Fruit fly (Drosophila melanogaster) whole organism, embryonic: Measurements from ENCODE around the gene Epp.

Experiments
- Abd-B ChIP-seq: fragments of 200-800 bp; sonication (Bioruptor generic); optimal IDR thresholded peaks from 2 replicates; lab custom pipeline; 2018; ENCODE audit warnings: missing biosample characterization, mild to moderate bottlenecking, missing genetic modification characterization, moderate library complexity
- Asciz ChIP-seq: fragments of 200-800 bp; sonication (Bioruptor generic); optimal IDR thresholded peaks from 2 replicates; lab custom pipeline; 2017; ENCODE audit warnings: missing biosample characterization, mild to moderate bottlenecking, missing genetic modification characterization, missing genetic modification reagents
- BEAF-32 ChIP-seq: fragments of 200-800 bp; sonication (Bioruptor generic); optimal IDR thresholded peaks from 3 replicates; lab custom pipeline; 2017; ENCODE audit warnings: missing biosample characterization, missing genetic modification characterization, mild to moderate bottlenecking, moderate library complexity, missing genetic modification reagents
- CG10267 ChIP-seq: fragments of 200-800 bp; sonication (Bioruptor generic); optimal IDR thresholded peaks from 2 replicates; lab custom pipeline; 2018; ENCODE audit warnings: missing biosample characterization, mild to moderate bottlenecking, missing genetic modification characterization, moderate library complexity
- CG11560 ChIP-seq: fragments of 200-800 bp; sonication (Bioruptor generic); IDR thresholded peaks from 3 replicates; pipeline ENCODE4 v1.3.6; 2022; ENCODE audit warnings: missing biosample characterization, missing genetic modification characterization
- CG12659 ChIP-seq: fragments of 200-800 bp; sonication (Bioruptor generic); optimal IDR thresholded peaks from 3 replicates; lab custom pipeline; 2017; ENCODE audit warnings: mild to moderate bottlenecking, missing biosample characterization, missing genetic modification reagents, missing genetic modification characterization
- CG15479 ChIP-seq: fragments of 200-800 bp; sonication (Bioruptor generic); optimal IDR thresholded peaks from 3 replicates; lab custom pipeline; 2019; ENCODE audit warnings: missing biosample characterization, mild to moderate bottlenecking, missing genetic modification characterization, moderate library complexity
- CG1603 ChIP-seq: fragments of 200-800 bp; sonication (Bioruptor generic); optimal IDR thresholded peaks from 2 replicates; lab custom pipeline; 2019; ENCODE audit warnings: missing biosample characterization, mild to moderate bottlenecking, missing genetic modification characterization, moderate library complexity
- CG3281 ChIP-seq: fragments of 200-800 bp; sonication (Bioruptor generic); optimal IDR thresholded peaks from 3 replicates; lab custom pipeline; 2017; ENCODE audit warnings: missing biosample characterization, mild to moderate bottlenecking, missing genetic modification characterization
- CG4617 ChIP-seq: fragments of 200-800 bp; sonication (Bioruptor generic); optimal IDR thresholded peaks from 3 replicates; lab custom pipeline; 2016; ENCODE audit warnings: missing biosample characterization, missing genetic modification characterization, borderline replicate concordance
- CG5180 ChIP-seq: fragments of 200-800 bp; sonication (Bioruptor generic); optimal IDR thresholded peaks from 3 replicates; lab custom pipeline; 2017; ENCODE audit warnings: missing biosample characterization, missing genetic modification characterization, mild to moderate bottlenecking, moderate library complexity, missing genetic modification reagents
- CG6254 ChIP-seq: fragments of 200-800 bp; sonication (Bioruptor generic); optimal IDR thresholded peaks from 3 replicates; lab custom pipeline; 2017; ENCODE audit warnings: mild to moderate bottlenecking, missing biosample characterization, missing genetic modification reagents, missing genetic modification characterization
- CG6765 ChIP-seq: fragments of 200-800 bp; sonication (Bioruptor generic); optimal IDR thresholded peaks from 3 replicates; lab custom pipeline; 2017; ENCODE audit warnings: missing biosample characterization, mild to moderate bottlenecking, missing genetic modification characterization
- CG7271 ChIP-seq: fragments of 200-800 bp; sonication (Bioruptor generic); optimal IDR thresholded peaks from 2 replicates; lab custom pipeline; 2018; ENCODE audit warnings: missing biosample characterization, mild to moderate bottlenecking, missing genetic modification characterization, moderate library complexity
- CG7556 ChIP-seq: fragments of 200-800 bp; sonication (Bioruptor generic); optimal IDR thresholded peaks from 2 replicates; lab custom pipeline; 2017; ENCODE audit warnings: missing biosample characterization, mild to moderate bottlenecking, missing genetic modification characterization
- CG9797 ChIP-seq: fragments of 200-800 bp; sonication (Bioruptor generic); optimal IDR thresholded peaks from 3 replicates; lab custom pipeline; 2018; ENCODE audit warnings: missing biosample characterization, mild to moderate bottlenecking, missing genetic modification characterization
- CTCF ChIP-seq: fragments of 200-800 bp; sonication (Bioruptor generic); optimal IDR thresholded peaks from 2 replicates; lab custom pipeline; 2017; ENCODE audit warnings: missing biosample characterization, mild to moderate bottlenecking, missing genetic modification characterization, moderate library complexity
- CkIIα-i1 ChIP-seq: fragments of 200-800 bp; sonication (Bioruptor generic); IDR thresholded peaks from 2 replicates; pipeline ENCODE4 v1.3.6; 2022; ENCODE audit warnings: missing biosample characterization, missing genetic modification characterization
- CoRest ChIP-seq: fragments of 200-800 bp; sonication (Bioruptor generic); optimal IDR thresholded peaks from 3 replicates; lab custom pipeline; 2018; ENCODE audit warnings: missing biosample characterization, mild to moderate bottlenecking, missing genetic modification characterization, moderate library complexity
- Dbx ChIP-seq: fragments of 200-800 bp; sonication (Bioruptor generic); IDR thresholded peaks from 3 replicates; pipeline ENCODE4 v1.3.6; 2022; ENCODE audit warnings: missing biosample characterization, missing genetic modification characterization
- Dek ChIP-seq: fragments of 200-800 bp; sonication (Bioruptor generic); optimal IDR thresholded peaks from 3 replicates; lab custom pipeline; 2019; ENCODE audit warnings: missing biosample characterization, mild to moderate bottlenecking, missing genetic modification characterization, moderate library complexity
- Dp ChIP-seq: fragments of 200-800 bp; sonication (Bioruptor generic); optimal IDR thresholded peaks from 2 replicates; lab custom pipeline; 2018; ENCODE audit warnings: missing biosample characterization, mild to moderate bottlenecking, missing genetic modification characterization, moderate library complexity
- E2f2 ChIP-seq: fragments of 200-800 bp; sonication (Bioruptor generic); IDR thresholded peaks from 2 replicates; pipeline ENCODE4 v1.3.6; 2022; ENCODE audit warnings: missing biosample characterization, missing genetic modification characterization
- ERR ChIP-seq: fragments of 200-800 bp; sonication (Bioruptor generic); optimal IDR thresholded peaks from 2 replicates; lab custom pipeline; 2016; ENCODE audit warnings: missing biosample characterization, missing genetic modification characterization
- Ets97D ChIP-seq: fragments of 200-800 bp; sonication (Bioruptor generic); optimal IDR thresholded peaks from 3 replicates; lab custom pipeline; 2016; ENCODE audit warnings: missing biosample characterization, missing genetic modification characterization
- Gug ChIP-seq: fragments of 200-800 bp; sonication (Bioruptor generic); IDR thresholded peaks from 4 replicates; pipeline ENCODE4 v1.3.6; 2022; ENCODE audit warnings: missing biosample characterization, missing genetic modification characterization
- Lpt ChIP-seq: fragments of >200 bp; optimal IDR thresholded peaks from 2 replicates; lab custom pipeline; 2018; ENCODE audit warnings: missing biosample characterization, missing genetic modification characterization
- MBD-R2 ChIP-seq: fragments of 200-800 bp; sonication (Bioruptor generic); IDR thresholded peaks from 2 replicates; pipeline ENCODE4 v1.3.6; 2022; ENCODE audit warnings: missing biosample characterization, missing genetic modification characterization
- MESR4 ChIP-seq: fragments of 200-800 bp; sonication (Bioruptor generic); optimal IDR thresholded peaks from 2 replicates; lab custom pipeline; 2018; ENCODE audit warnings: missing biosample characterization, mild to moderate bottlenecking, missing genetic modification characterization, moderate library complexity
- Mad ChIP-seq: fragments of 200-800 bp; sonication (Bioruptor generic); optimal IDR thresholded peaks from 2 replicates; lab custom pipeline; 2016; ENCODE audit warnings: missing biosample characterization, missing genetic modification characterization
- Med ChIP-seq: fragments of 200-800 bp; sonication (Bioruptor generic); peaks from one replicate; lab custom pipeline; 2016; ENCODE audit warnings: missing biosample characterization, missing genetic modification characterization, mild to moderate bottlenecking, inconsistent platforms, moderate library complexity
- Pdp1 ChIP-seq, 2 experiments: fragments of 200-800 bp; sonication (Bioruptor generic); optimal IDR thresholded peaks; 3 replicates each; lab custom pipeline; 2016; ENCODE audit warnings: missing biosample characterization in 2 of 2, missing genetic modification characterization in 2 of 2, mild to moderate bottlenecking in 1 of 2, moderate library complexity in 1 of 2
- Sry-δ ChIP-seq: fragments of 200-800 bp; sonication (Bioruptor generic); optimal IDR thresholded peaks from 2 replicates; lab custom pipeline; 2016; ENCODE audit warnings: missing biosample characterization, missing genetic modification characterization
- ara ChIP-seq: fragments of 200-800 bp; sonication (Bioruptor generic); IDR thresholded peaks from 2 replicates; pipeline ENCODE4 v1.3.6; 2022; ENCODE audit warnings: missing biosample characterization, missing genetic modification characterization
- chm ChIP-seq: fragments of 200-800 bp; sonication (Bioruptor generic); IDR thresholded peaks from 2 replicates; pipeline ENCODE4 v1.3.6; 2022; ENCODE audit warnings: missing biosample characterization, missing genetic modification characterization
- crp ChIP-seq, 2 experiments: fragments of 200-800 bp; sonication (Bioruptor generic); optimal IDR thresholded peaks; 2 replicates in 1 of 2; 3 replicates in 1 of 2; lab custom pipeline; 2017; ENCODE audit warnings: missing biosample characterization in 2 of 2, missing genetic modification characterization in 2 of 2, mild to moderate bottlenecking in 1 of 2, moderate library complexity in 1 of 2
- da ChIP-seq: fragments of 200-800 bp; sonication (Bioruptor generic); optimal IDR thresholded peaks from 2 replicates; lab custom pipeline; 2016; ENCODE audit warnings: missing biosample characterization, missing genetic modification characterization
- danr ChIP-seq: fragments of 200-800 bp; sonication (Bioruptor generic); IDR thresholded peaks from 2 replicates; pipeline ENCODE4 v1.3.6; 2022; ENCODE audit warnings: missing biosample characterization, missing genetic modification characterization
- ems ChIP-seq: fragments of 200-800 bp; sonication (Bioruptor generic); optimal IDR thresholded peaks from 3 replicates; lab custom pipeline; 2016; ENCODE audit warnings: missing biosample characterization, missing genetic modification characterization
- hb ChIP-seq: fragments of 200-800 bp; sonication (Bioruptor generic); IDR thresholded peaks from 3 replicates; pipeline ENCODE4 v1.3.6; 2022; ENCODE audit warnings: missing biosample characterization, missing genetic modification characterization; ENCODE audit not compliant: partially characterized antibody
- ken ChIP-seq: fragments of 200-800 bp; sonication (Bioruptor generic); IDR thresholded peaks from 3 replicates; pipeline ENCODE4 v1.3.6; 2022; ENCODE audit warnings: missing biosample characterization, missing genetic modification characterization
- phol ChIP-seq: fragments of 200-800 bp; sonication (Bioruptor generic); optimal IDR thresholded peaks from 3 replicates; lab custom pipeline; 2018; ENCODE audit warnings: missing biosample characterization, mild to moderate bottlenecking, missing genetic modification characterization, moderate library complexity
- row ChIP-seq: fragments of 200-800 bp; sonication (Bioruptor generic); IDR thresholded peaks from 3 replicates; pipeline ENCODE4 v1.3.6; 2022; ENCODE audit warnings: missing biosample characterization, missing genetic modification characterization
- salm ChIP-seq: fragments of 200-800 bp; sonication (Bioruptor generic); optimal IDR thresholded peaks from 2 replicates; lab custom pipeline; 2018; ENCODE audit warnings: missing biosample characterization, mild to moderate bottlenecking, missing genetic modification characterization
- scrt ChIP-seq: fragments of 200-800 bp; sonication (Bioruptor generic); optimal IDR thresholded peaks from 2 replicates; lab custom pipeline; 2018; ENCODE audit warnings: missing biosample characterization, mild to moderate bottlenecking, missing genetic modification characterization, moderate library complexity
- sd ChIP-seq: fragments of 200-800 bp; sonication (Bioruptor generic); optimal IDR thresholded peaks from 3 replicates; lab custom pipeline; 2018; ENCODE audit warnings: missing biosample characterization, mild to moderate bottlenecking, missing genetic modification characterization, moderate library complexity
- sim ChIP-seq: fragments of 200-800 bp; sonication (Bioruptor generic); IDR thresholded peaks from 2 replicates; pipeline ENCODE4 v1.3.6; 2022; ENCODE audit warnings: missing biosample characterization, missing genetic modification characterization
- sr ChIP-seq: fragments of 200-800 bp; sonication (Bioruptor generic); IDR thresholded peaks from 3 replicates; pipeline ENCODE4 v1.3.6; 2022; ENCODE audit warnings: missing biosample characterization, missing genetic modification characterization
- tio ChIP-seq: fragments of 200-800 bp; sonication (Bioruptor generic); optimal IDR thresholded peaks from 2 replicates; lab custom pipeline; 2017; ENCODE audit warnings: missing biosample characterization, missing genetic modification characterization, inconsistent platforms
- ttk ChIP-seq: fragments of 200-800 bp; sonication (Bioruptor generic); IDR thresholded peaks from 2 replicates; pipeline ENCODE4 v2.1.2; 2022; ENCODE audit warnings: missing biosample characterization, missing genetic modification characterization
- unpg ChIP-seq: fragments of 200-800 bp; sonication (Bioruptor generic); optimal IDR thresholded peaks from 3 replicates; lab custom pipeline; 2018; ENCODE audit warnings: missing biosample characterization, mild to moderate bottlenecking, missing genetic modification characterization, moderate library complexity
- zfh2 ChIP-seq: fragments of 200-800 bp; sonication (Bioruptor generic); optimal IDR thresholded peaks from 2 replicates; lab custom pipeline; 2016; ENCODE audit warnings: missing biosample characterization, missing genetic modification characterization

Gene Epp

DNA sequence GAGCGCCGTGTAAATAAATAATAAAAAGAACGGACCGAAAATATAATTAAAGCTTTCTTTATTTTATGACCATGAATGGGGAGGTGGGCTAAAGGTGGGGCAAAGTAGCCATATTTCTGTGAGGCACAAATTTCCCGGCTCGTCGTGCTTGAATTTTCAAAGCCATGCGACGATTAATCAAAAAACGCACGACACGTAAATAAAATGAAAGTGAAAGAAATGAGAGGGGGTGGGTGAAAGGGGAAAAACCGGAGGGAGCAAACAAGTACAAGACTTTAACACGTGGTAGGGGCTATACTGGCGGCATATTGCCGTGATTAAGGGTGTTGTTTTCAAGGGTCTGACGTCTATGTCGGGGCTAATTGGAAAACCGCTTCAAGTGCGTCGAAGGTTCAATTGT is 8.4 kb upstream of the Epp start (continued):
- TF ChIP-seq ken: no peak
- no peak for TF ChIP-seq sim
- no peak for TF ChIP-seq Lpt (GFP tag; lab: Kevin White, UChicago)
- TF ChIP-seq Dek (tag; lab: Kevin White, UChicago): no peak
- no peak for TF ChIP-seq CG3281 (GFP tag; lab: Kevin White, UChicago)
- TF ChIP-seq CG7556: no peak
- no peak for TF ChIP-seq unpg
- no peak for TF ChIP-seq CG10267 (tag; lab: Kevin White, UChicago)
- peak; percentile 41 for TF ChIP-seq sd (tag; lab: Kevin White, UChicago)
- no peak for TF ChIP-seq E2f2 (GFP tag; lab: Robert Waterston, UW)
- no peak for TF ChIP-seq CkIIα-i1 (GFP tag; lab: Robert Waterston, UW)
- TF ChIP-seq scrt: no peak
- TF ChIP-seq sr (GFP tag; lab: Robert Waterston, UW): no peak
- no peak for TF ChIP-seq salm (tag; lab: Kevin White, UChicago)
- no peak for TF ChIP-seq phol (tag; lab: Kevin White, UChicago)
- no peak for TF ChIP-seq Dp (GFP tag; lab: Kevin White, UChicago)
- TF ChIP-seq ara (GFP tag; lab: Robert Waterston, UW): no peak
- TF ChIP-seq zfh2 (GFP tag; lab: Kevin White, UChicago): no peak
- TF ChIP-seq Asciz: no peak
- no peak for TF ChIP-seq CG6765 (GFP tag; lab: Kevin White, UChicago)
- no peak for TF ChIP-seq ERR
- TF ChIP-seq Abd-B (GFP tag; lab: Kevin White, UChicago): no peak
- no peak for TF ChIP-seq Dbx
- TF ChIP-seq Gug: no peak

DNA sequence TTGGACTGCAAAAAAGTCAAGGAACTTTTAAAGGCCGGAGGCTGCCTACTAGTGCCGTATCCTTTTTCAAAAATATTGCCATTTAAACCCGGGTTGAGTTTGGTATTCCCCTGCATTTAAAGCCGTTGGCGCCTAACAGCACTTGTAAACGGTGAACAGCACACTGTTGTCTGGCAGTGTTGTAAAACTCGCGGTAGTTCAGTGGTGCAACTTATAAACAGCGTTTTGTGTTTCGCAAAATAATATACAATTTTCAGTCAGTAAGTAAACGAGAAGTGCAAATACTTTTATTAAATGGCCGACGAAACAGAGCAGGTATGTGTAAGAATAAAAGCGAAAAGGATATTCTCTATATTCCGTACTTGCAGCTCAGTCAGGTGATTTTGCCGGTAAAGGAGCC is 3.5 kb upstream of the Epp start, which contains the start of gene LSm3:
TSS of gene LSm3 (plus strand) at position 39 of the 400 bp plus-strand sequence.
- TF ChIP-seq tio (no peak), hb (no peak), CG7271 (tag; lab: Kevin White, UChicago) (no peak), Med (GFP tag; lab: Kevin White, UChicago) (peak; percentile 73), CG6254 (GFP tag; lab: Kevin White, UChicago) (no peak), CG9797 (peak; percentile 19), Pdp1 (GFP tag; optimal IDR thresholded peaks at IDR 0.05; lab: Kevin White, UChicago) (peak in 1 of 2 experiments; percentile 1), danr (GFP tag; lab: Robert Waterston, UW) (no peak), CG5180 (GFP tag; lab: Kevin White, UChicago) (no peak), E2f2 (GFP tag; lab: Robert Waterston, UW) (peak; percentile 48), row (GFP tag; lab: Robert Waterston, UW) (peak; percentile 5; the same call in 1 of the 3 replicates), Ets97D (GFP tag; lab: Kevin White, UChicago) (peak; percentile 25), chm (GFP tag; lab: Robert Waterston, UW) (0 out of 2 replicates have a peak, but pooled peaks have one; percentile 7), MBD-R2 (GFP tag; lab: Robert Waterston, UW) (peak; percentile 65), da (GFP tag; lab: Kevin White, UChicago) (no peak), CG1603 (tag; lab: Kevin White, UChicago) (peak; percentile 22), ems (GFP tag; lab: Kevin White, UChicago) (no peak), Dp (GFP tag; lab: Kevin White, UChicago) (peak; percentile 44), CG12659 (peak; percentile 23), CG15479 (peak; percentile 63), Mad (GFP tag; lab: Kevin White, UChicago) (no peak), CTCF (peak; percentile 35), Sry-δ (GFP tag; lab: Kevin White, UChicago) (peak; percentile 17), CG4617 (GFP tag; lab: Kevin White, UChicago) (peak; percentile 32), BEAF-32 (peak; percentile 23), CG11560 (tag; lab: Robert Waterston, UW) (no peak), MESR4 (GFP tag; lab: Kevin White, UChicago) (peak; percentile 28), crp (GFP tag; optimal IDR thresholded peaks at IDR 0.05; lab: Kevin White, UChicago) (peak in 1 of 2 experiments; percentile 43), ttk (GFP tag; lab: Robert Waterston, UW) (no peak), CoRest (tag; lab: Kevin White, UChicago) (peak; percentile 47)
